Fruit fly (Drosophila melanogaster): Measurements from ENCODE around the gene Lint-1.

The Lint-1 gene

dm6 chrX:11176073-11176472 is 26.9 kb downstream of the Lint-1 start:
- TF ChIP-seq CG17801 (GFP tag; optimal IDR thresholded peaks at IDR 0.05; ENCODE audit: partially characterized antibody), result no peak

DNA sequence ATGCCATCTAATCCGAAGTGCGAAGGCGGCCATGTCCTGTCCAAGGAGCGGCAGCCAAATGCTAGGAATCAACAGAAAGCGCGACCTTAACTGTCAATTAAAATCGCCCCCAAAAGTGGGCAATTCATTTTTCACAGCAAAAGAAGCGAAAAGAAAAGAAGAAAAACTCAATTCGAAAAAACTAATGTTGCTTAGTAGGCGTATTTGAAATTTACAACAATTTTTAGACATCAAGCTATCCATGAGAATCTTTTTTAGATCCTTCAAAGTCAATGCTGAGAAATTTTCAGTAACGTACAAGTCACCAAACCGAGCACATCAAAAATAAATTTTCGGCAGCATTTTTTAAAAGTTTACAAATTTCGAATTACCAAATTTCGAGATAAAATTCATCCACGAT is 33.5 kb downstream of the Lint-1 start, which contains the start of gene CG15200:
TSS of gene CG15200 (plus strand) at position 301 of the 400 bp plus-strand sequence.
- TF ChIP-seq CG17801 (GFP tag; optimal IDR thresholded peaks at IDR 0.05; ENCODE audit: partially characterized antibody), result no peak

dm6 chrX:11201948-11202347 is 52.8 kb downstream of the Lint-1 start, which contains the start of gene CG11106:
Gene CG11106 (plus strand): TSS chrX:11202248.
- TF ChIP-seq CG17801 (GFP tag; optimal IDR thresholded peaks at IDR 0.05; ENCODE audit: partially characterized antibody), result no peak
